Worm (Caenorhabditis elegans) whole organism, L4 larva: Measurements from ENCODE around the gene W06F12.3.

Experiments used
- Y48G9A.11 ChIP-seq: fragments of 200-800 bp; sonication (Bioruptor generic); IDR thresholded peaks from 2 replicates; pipeline ENCODE4 v1.3.6; 2022; ENCODE audit warnings: missing genetic modification reagents, missing genetic modification characterization, missing compliant biosample characterization
- aly-2 ChIP-seq: sonication (generic microtip); optimal IDR thresholded peaks from 2 replicates; lab custom pipeline; 2018; ENCODE audit warnings: missing biosample characterization, missing genetic modification characterization
- ceh-28 ChIP-seq: fragments of 150-350 bp; optimal IDR thresholded peaks from 2 replicates; lab custom pipeline; 2014; ENCODE audit warnings: missing biosample characterization, missing genetic modification reagents, missing genetic modification characterization
- daf-12 ChIP-seq: fragments of 150-350 bp; optimal IDR thresholded peaks from 2 replicates; lab custom pipeline; 2014; ENCODE audit warnings: missing biosample characterization, missing genetic modification reagents, missing genetic modification characterization
- egl-27 ChIP-seq: sonication (generic microtip); optimal IDR thresholded peaks from 3 replicates; lab custom pipeline; 2017; ENCODE audit warnings: missing biosample characterization, missing genetic modification reagents, missing genetic modification characterization
- fos-1 ChIP-seq: fragments of 150-350 bp; optimal IDR thresholded peaks from 2 replicates; lab custom pipeline; 2014; ENCODE audit warnings: missing biosample characterization, missing genetic modification characterization
- lir-3 ChIP-seq: sonication (generic microtip); optimal IDR thresholded peaks from 2 replicates; lab custom pipeline; 2016; ENCODE audit warnings: mild to moderate bottlenecking, missing genetic modification characterization, missing compliant biosample characterization
- nhr-11 ChIP-seq: fragments of 150-350 bp; optimal IDR thresholded peaks from 2 replicates; lab custom pipeline; 2014; ENCODE audit warnings: missing biosample characterization, missing genetic modification characterization
- nhr-42 ChIP-seq: fragments of 200-800 bp; sonication (Bioruptor generic); IDR thresholded peaks from 2 replicates; pipeline ENCODE4 v1.3.6; 2022; ENCODE audit warnings: missing genetic modification characterization, missing compliant biosample characterization
- nhr-76 ChIP-seq: fragments of 150-350 bp; optimal IDR thresholded peaks from 2 replicates; lab custom pipeline; 2014; ENCODE audit warnings: missing biosample characterization, missing genetic modification characterization
- nhr-77 ChIP-seq: fragments of 150-350 bp; optimal IDR thresholded peaks from 2 replicates; lab custom pipeline; 2014; ENCODE audit warnings: missing biosample characterization, missing genetic modification characterization
- skn-1 ChIP-seq: fragments of 150-350 bp; optimal IDR thresholded peaks from 2 replicates; lab custom pipeline; 2014; ENCODE audit warnings: missing biosample characterization, missing genetic modification characterization
- ztf-7 ChIP-seq: fragments of 150-350 bp; optimal IDR thresholded peaks from 2 replicates; lab custom pipeline; 2014; ENCODE audit warnings: missing biosample characterization, missing genetic modification characterization

DNA sequence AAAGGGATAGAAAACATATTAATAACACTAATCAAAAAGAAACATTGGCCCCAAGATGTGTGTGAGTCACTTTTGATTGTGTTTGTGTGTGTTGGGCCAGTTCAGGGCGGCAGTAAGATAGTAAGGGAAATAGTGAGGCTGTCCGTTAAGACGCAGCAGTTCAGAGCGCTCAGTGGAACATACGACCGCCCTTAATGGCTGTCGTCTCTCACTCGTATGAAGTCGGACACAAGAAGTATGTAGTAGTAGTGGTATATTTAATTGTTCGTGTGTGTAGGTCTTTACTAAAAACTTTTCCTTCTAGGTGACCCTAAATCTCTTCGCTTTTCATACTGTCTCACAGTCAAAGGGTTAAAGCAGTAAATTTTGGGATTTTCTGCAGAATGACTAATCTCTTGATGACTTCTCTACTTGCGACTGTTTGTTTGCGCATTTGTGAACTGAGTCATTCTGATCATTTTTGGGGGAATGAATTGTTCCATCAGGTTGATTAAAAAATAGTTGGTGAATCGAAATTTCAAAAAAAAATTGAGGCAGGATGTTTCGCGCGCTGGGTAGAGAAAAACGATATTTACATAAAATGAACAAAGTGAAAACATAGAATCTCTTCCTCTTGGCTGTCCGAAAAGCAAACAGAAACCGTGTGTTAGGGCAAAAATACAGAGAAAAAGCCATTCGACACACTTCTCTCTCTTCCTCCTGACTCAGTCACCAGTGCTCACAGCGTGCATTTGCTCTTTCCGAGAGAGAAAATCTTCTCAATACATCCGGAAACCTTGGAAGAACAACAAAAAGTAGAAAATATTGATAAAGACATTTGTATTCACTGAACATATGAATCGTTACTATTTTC is 28.7 kb downstream of the W06F12.3 start:
- TF ChIP-seq ceh-28 (tag; lab: Kevin White, UChicago) (no peak), fos-1 (tag; lab: Kevin White, UChicago) (no peak), nhr-76 (tag; lab: Kevin White, UChicago) (no peak), Y48G9A.11 (GFP tag; lab: Robert Waterston, UW) (no peak), nhr-42 (GFP tag; lab: Robert Waterston, UW) (no peak), lir-3 (tag; lab: Kevin White, UChicago) (no peak), ztf-7 (tag; lab: Kevin White, UChicago) (no peak), egl-27 (tag; lab: Kevin White, UChicago) (no peak), skn-1 (no peak), nhr-77 (tag; lab: Kevin White, UChicago) (no peak), daf-12 (tag; lab: Kevin White, UChicago) (no peak), nhr-11 (tag; lab: Kevin White, UChicago) (no peak), aly-2 (no peak)
